Fruit fly (Drosophila melanogaster): ENCODE measurements around the gene CG13085.

DNA sequence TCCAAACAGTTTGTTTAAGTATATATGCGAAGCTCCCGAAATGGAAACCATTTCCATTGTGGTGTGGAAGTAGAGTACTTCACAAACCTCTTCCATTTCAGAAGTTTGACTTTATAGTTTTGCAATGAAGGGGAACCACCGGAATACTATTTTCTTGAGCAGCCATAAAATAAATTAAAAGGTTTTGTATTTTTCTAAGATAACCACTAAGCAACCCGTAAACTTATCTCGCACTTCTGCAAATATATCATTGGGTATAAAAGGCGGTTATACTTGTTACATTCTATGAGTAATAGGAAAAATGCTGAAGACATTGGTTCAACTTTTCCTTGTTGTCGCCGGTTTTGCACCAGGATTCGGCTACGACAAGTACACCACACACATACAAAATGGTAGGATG, 5.8 kb upstream of the CG13085 start, which contains the start of gene lectin-37Da:
- TF ChIP-seq jim (GFP tag; optimal IDR thresholded peaks at IDR 0.05) (no peak), h (GFP tag; optimal IDR thresholded peaks at IDR 0.05) (no peak), psq (GFP tag; optimal IDR thresholded peaks at IDR 0.05) (no peak), tai (GFP tag; optimal IDR thresholded peaks at IDR 0.05) (no peak), woc (GFP tag; optimal IDR thresholded peaks at IDR 0.05) (no peak), usp (GFP tag; optimal IDR thresholded peaks at IDR 0.05) (no peak), Dfd (GFP tag; optimal IDR thresholded peaks at IDR 0.05) (no peak), fru (GFP tag; optimal IDR thresholded peaks at IDR 0.05) (no peak), Myc (optimal IDR thresholded peaks at IDR 0.05) (no peak), pan (optimal IDR thresholded peaks at IDR 0.05) (no peak)
